Worm (Caenorhabditis elegans) whole organism, L3 larva: ENCODE data around the gene F35H8.2.
A peak's percentile ranks its signal among the peaks of the same experiment; 100 is the strongest.

Experiments
- R02D3.7 ChIP-seq: fragments of 150-350 bp; optimal IDR thresholded peaks from 2 replicates; lab custom pipeline; 2014; ENCODE audit warnings: missing biosample characterization, missing genetic modification characterization
- ZK546.5 ChIP-seq: sonication (generic microtip); optimal IDR thresholded peaks from 2 replicates; lab custom pipeline; 2017; ENCODE audit warnings: missing biosample characterization, missing genetic modification characterization
- aly-2 ChIP-seq: fragments of 150-350 bp; optimal IDR thresholded peaks from 2 replicates; lab custom pipeline; 2014; ENCODE audit warnings: missing biosample characterization, missing genetic modification characterization
- ama-1 ChIP-seq: fragments of 150-350 bp; optimal IDR thresholded peaks from 2 replicates; lab custom pipeline; 2018
- ceh-16 ChIP-seq: sonication (generic microtip); optimal IDR thresholded peaks from 2 replicates; lab custom pipeline; 2017; ENCODE audit warnings: missing biosample characterization, missing genetic modification characterization
- ceh-28 ChIP-seq: fragments of 150-350 bp; optimal IDR thresholded peaks from 2 replicates; lab custom pipeline; 2014; ENCODE audit warnings: missing biosample characterization, missing genetic modification reagents, missing genetic modification characterization
- ceh-82 ChIP-seq: fragments of 150-350 bp; optimal IDR thresholded peaks from 2 replicates; lab custom pipeline; 2014; ENCODE audit warnings: missing biosample characterization, missing genetic modification characterization
- ceh-9 ChIP-seq: sonication (generic microtip); optimal IDR thresholded peaks from 2 replicates; lab custom pipeline; 2018; ENCODE audit warnings: missing biosample characterization, missing genetic modification characterization
- daf-12 ChIP-seq: fragments of 150-350 bp; optimal IDR thresholded peaks from 2 replicates; lab custom pipeline; 2014; ENCODE audit warnings: missing biosample characterization, missing genetic modification reagents, missing genetic modification characterization
- elt-1 ChIP-seq: fragments of 150-350 bp; optimal IDR thresholded peaks from 2 replicates; lab custom pipeline; 2014; ENCODE audit warnings: missing biosample characterization, missing genetic modification characterization
- elt-2 ChIP-seq: sonication (generic microtip); optimal IDR thresholded peaks from 2 replicates; lab custom pipeline; 2016; ENCODE audit warnings: missing genetic modification reagents, mild to moderate bottlenecking, missing genetic modification characterization, missing compliant biosample characterization
- elt-3 ChIP-seq, 3 experiments: fragments of 150-350 bp in 1 of 3; sonication (generic microtip) in 2 of 3; optimal IDR thresholded peaks; 2 replicates in 2 of 3; 4 replicates in 1 of 3; lab custom pipeline; 2014 to 2017; ENCODE audit warnings: missing biosample characterization in 3 of 3, missing genetic modification characterization in 3 of 3
- eor-1 ChIP-seq, 2 experiments: fragments of 150-350 bp; optimal IDR thresholded peaks; 2 replicates each; lab custom pipeline; 2014 to 2018; ENCODE audit warnings: missing biosample characterization in 2 of 2, missing genetic modification characterization in 2 of 2
- fkh-10 ChIP-seq: sonication (generic microtip); optimal IDR thresholded peaks from 2 replicates; lab custom pipeline; 2017; ENCODE audit warnings: missing biosample characterization, missing genetic modification reagents, missing genetic modification characterization
- fkh-2 ChIP-seq: fragments of 150-350 bp; optimal IDR thresholded peaks from 2 replicates; lab custom pipeline; 2014; ENCODE audit warnings: missing biosample characterization, missing genetic modification reagents, missing genetic modification characterization
- fos-1 ChIP-seq: fragments of 150-350 bp; optimal IDR thresholded peaks from 2 replicates; lab custom pipeline; 2014; ENCODE audit warnings: missing biosample characterization, missing genetic modification characterization
- hmg-11 ChIP-seq: sonication (generic microtip); optimal IDR thresholded peaks from 2 replicates; lab custom pipeline; 2016; ENCODE audit warnings: missing genetic modification characterization, missing compliant biosample characterization
- jun-1 ChIP-seq: fragments of 150-350 bp; optimal IDR thresholded peaks from 2 replicates; lab custom pipeline; 2014; ENCODE audit warnings: missing biosample characterization, missing genetic modification reagents, missing genetic modification characterization
- lin-15B ChIP-seq: fragments of 150-350 bp; optimal IDR thresholded peaks from 2 replicates; lab custom pipeline; 2014; ENCODE audit warnings: missing biosample characterization, missing genetic modification characterization
- lin-39 ChIP-seq: fragments of 150-350 bp; optimal IDR thresholded peaks from 2 replicates; lab custom pipeline; 2018; ENCODE audit warnings: missing biosample characterization, missing genetic modification reagents, missing genetic modification characterization
- lsy-12 ChIP-seq: sonication (generic microtip); optimal IDR thresholded peaks from 2 replicates; lab custom pipeline; 2016; ENCODE audit warnings: mild to moderate bottlenecking, missing genetic modification characterization, missing compliant biosample characterization
- mdl-1 ChIP-seq: fragments of 150-350 bp; optimal IDR thresholded peaks from 2 replicates; lab custom pipeline; 2014; ENCODE audit warnings: missing biosample characterization, missing genetic modification characterization
- mml-1 ChIP-seq: fragments of 150-350 bp; sonication (generic microtip); optimal IDR thresholded peaks from 3 replicates; lab custom pipeline; 2014; ENCODE audit warnings: missing biosample characterization, missing genetic modification characterization
- nfya-1 ChIP-seq: sonication (generic microtip); optimal IDR thresholded peaks from 2 replicates; lab custom pipeline; 2017; ENCODE audit warnings: missing genetic modification characterization, mild to moderate bottlenecking, missing compliant biosample characterization, antibody characterized with exemption, moderate library complexity; ENCODE audit not compliant: insufficient read depth
- nhr-237 ChIP-seq: fragments of 150-350 bp; optimal IDR thresholded peaks from 2 replicates; lab custom pipeline; 2014; ENCODE audit warnings: missing biosample characterization, missing genetic modification characterization
- nhr-76 ChIP-seq: fragments of 150-350 bp; sonication (generic microtip); optimal IDR thresholded peaks from 5 replicates; lab custom pipeline; 2014; ENCODE audit warnings: missing biosample characterization, missing genetic modification characterization
- nhr-77 ChIP-seq: fragments of 150-350 bp; optimal IDR thresholded peaks from 2 replicates; lab custom pipeline; 2014; ENCODE audit warnings: missing biosample characterization, missing genetic modification characterization
- pha-4 ChIP-seq: fragments of 150-350 bp; optimal IDR thresholded peaks from 2 replicates; lab custom pipeline; 2014; ENCODE audit warnings: missing biosample characterization, missing genetic modification reagents, missing genetic modification characterization
- sea-2 ChIP-seq: fragments of 150-350 bp; sonication (generic microtip); optimal IDR thresholded peaks from 4 replicates; lab custom pipeline; 2014; ENCODE audit warnings: missing biosample characterization, missing genetic modification reagents, missing genetic modification characterization
- skn-1 ChIP-seq: fragments of 150-350 bp; optimal IDR thresholded peaks from 2 replicates; lab custom pipeline; 2014; ENCODE audit warnings: missing biosample characterization, missing genetic modification characterization
- tbx-2 ChIP-seq: sonication (generic microtip); optimal IDR thresholded peaks from 2 replicates; lab custom pipeline; 2016; ENCODE audit warnings: mild to moderate bottlenecking, missing genetic modification characterization, missing compliant biosample characterization
- unc-39 ChIP-seq: sonication (generic microtip); optimal IDR thresholded peaks from 4 replicates; lab custom pipeline; 2017; ENCODE audit warnings: missing biosample characterization, missing genetic modification characterization
- unc-62 ChIP-seq: fragments of 150-350 bp; sonication (generic microtip); optimal IDR thresholded peaks from 4 replicates; lab custom pipeline; 2014; ENCODE audit warnings: missing biosample characterization, missing genetic modification reagents, missing genetic modification characterization
- zag-1 ChIP-seq: fragments of 150-350 bp; optimal IDR thresholded peaks from 2 replicates; lab custom pipeline; 2014; ENCODE audit warnings: missing biosample characterization, missing genetic modification characterization
- ztf-11 ChIP-seq: fragments of 150-350 bp; optimal IDR thresholded peaks from 2 replicates; lab custom pipeline; 2014; ENCODE audit warnings: missing biosample characterization, missing genetic modification characterization
- ztf-4 ChIP-seq: fragments of 150-350 bp; optimal IDR thresholded peaks from 2 replicates; lab custom pipeline; 2014; ENCODE audit warnings: missing biosample characterization, missing genetic modification characterization

Gene F35H8.2

DNA sequence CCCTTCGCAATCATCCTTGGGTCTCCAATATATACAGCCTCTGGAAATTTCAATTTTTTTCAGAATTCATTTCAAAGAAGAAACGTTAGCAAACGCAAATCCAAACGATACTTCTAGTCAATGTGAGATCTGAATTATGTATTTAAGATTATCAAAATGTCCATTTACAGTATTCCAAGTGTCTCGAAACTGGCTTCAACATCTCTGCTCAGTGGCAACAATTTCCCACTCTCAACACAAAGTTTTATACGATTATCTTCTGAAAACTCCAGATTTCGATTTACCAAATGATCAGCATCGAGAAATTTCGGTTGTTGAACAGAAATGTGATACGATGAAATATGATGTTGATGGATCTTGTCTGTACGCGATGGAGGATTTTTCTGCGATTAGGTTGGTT, 1.3 kb downstream of the F35H8.2 start:
- no peak for TF ChIP-seq ceh-28 (tag; lab: Kevin White, UChicago)
- no peak for TF ChIP-seq fkh-2 (tag; lab: Kevin White, UChicago)
- TF ChIP-seq fos-1 (tag; lab: Kevin White, UChicago), result no peak
- no peak for TF ChIP-seq elt-3 (tag; optimal IDR thresholded peaks at IDR 0.05; lab: Kevin White, UChicago)
- no peak for TF ChIP-seq zag-1
- no peak for TF ChIP-seq daf-12 (tag; lab: Kevin White, UChicago)
- no peak for TF ChIP-seq mdl-1 (tag; lab: Kevin White, UChicago)
- TF ChIP-seq ceh-82 (tag; lab: Kevin White, UChicago), result no peak
- no peak for TF ChIP-seq ztf-11 (tag; lab: Kevin White, UChicago)
- TF ChIP-seq lsy-12 (tag; lab: Kevin White, UChicago), result no peak
- TF ChIP-seq skn-1 (tag; lab: Kevin White, UChicago), result no peak
- no peak for TF ChIP-seq lin-39 (tag; lab: Kevin White, UChicago)
- TF ChIP-seq mml-1 (tag; lab: Kevin White, UChicago), result no peak
- no peak for TF ChIP-seq nhr-237
- TF ChIP-seq hmg-11 (tag; lab: Kevin White, UChicago), result no peak
- TF ChIP-seq, all 47 proteins: peak for 0

DNA sequence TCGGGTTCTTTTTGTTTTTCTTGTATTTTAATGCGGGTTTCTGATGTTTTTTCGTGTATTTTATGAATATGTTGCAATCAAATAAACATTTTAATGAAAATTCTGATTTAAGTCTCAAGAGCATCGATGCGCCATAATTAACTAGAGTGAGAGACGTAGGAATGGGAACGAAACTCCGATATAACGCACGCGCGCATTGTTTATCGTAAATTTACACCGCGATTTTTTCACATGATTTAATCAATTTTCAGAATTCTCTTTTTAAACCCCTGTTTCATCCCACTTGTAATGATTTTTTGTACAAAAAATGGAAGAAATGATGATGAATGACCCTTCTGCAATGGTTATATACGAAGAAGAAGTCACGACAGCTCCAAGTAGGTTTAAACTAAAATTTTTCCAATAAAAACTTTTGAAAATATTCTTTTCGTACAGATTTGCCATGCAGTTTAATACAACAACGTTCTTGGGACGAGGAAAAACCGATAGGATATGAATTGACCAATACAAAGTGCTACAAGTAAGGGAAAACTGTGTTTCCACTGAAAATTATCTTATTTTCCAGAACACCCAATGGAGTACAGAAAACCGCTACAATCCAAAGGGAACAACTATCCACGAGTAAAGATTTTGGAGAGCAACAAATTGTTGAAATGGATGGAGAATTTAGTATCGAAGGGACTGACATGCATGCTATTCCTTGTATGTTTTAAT, 2.3 kb downstream of the F35H8.2 start, which contains the start of gene zfp-2:
TSS of gene zfp-2 (plus strand) at position 214 of the 714 bp plus-strand sequence.
- no peak for TF ChIP-seq lsy-12 (tag; lab: Kevin White, UChicago)
- TF ChIP-seq sea-2 (GFP tag; lab: Kevin White, UChicago), result no peak
- TF ChIP-seq R02D3.7 (tag; lab: Kevin White, UChicago), result peak; percentile 75
- no peak for TF ChIP-seq lin-39 (tag; lab: Kevin White, UChicago)
- no peak for TF ChIP-seq daf-12 (tag; lab: Kevin White, UChicago)
- TF ChIP-seq pha-4 (tag; lab: Kevin White, UChicago), result no peak
- peak; percentile 74 for TF ChIP-seq hmg-11 (tag; lab: Kevin White, UChicago)
- TF ChIP-seq elt-1 (tag; lab: Kevin White, UChicago), result no peak
- TF ChIP-seq ama-1, result no peak
- no peak for TF ChIP-seq fkh-10
- TF ChIP-seq nfya-1 (tag; lab: Kevin White, UChicago), result peak; percentile 43
- TF ChIP-seq lin-15B (tag; lab: Kevin White, UChicago), result peak; percentile 27
- TF ChIP-seq tbx-2 (tag; lab: Kevin White, UChicago), result no peak

DNA sequence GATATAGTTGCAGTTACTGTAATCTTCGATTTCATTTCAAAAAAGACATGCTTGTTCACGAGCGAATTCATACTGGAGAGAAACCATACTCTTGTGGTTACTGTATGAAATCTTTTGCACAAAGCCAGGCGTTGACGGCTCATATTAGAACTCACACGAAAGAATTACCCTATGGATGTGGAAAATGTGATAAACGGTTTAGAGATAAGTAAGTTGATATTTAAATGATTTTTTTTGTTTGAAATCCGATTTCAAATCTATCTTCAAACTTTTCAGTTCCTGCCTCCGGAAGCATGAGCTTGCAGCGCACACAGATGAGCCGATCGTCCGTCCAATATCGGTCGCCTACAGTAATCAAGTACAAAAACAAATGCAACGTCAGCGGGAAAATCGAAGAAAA, 3.6 kb downstream of the F35H8.2 start:
- no peak for TF ChIP-seq lsy-12 (tag; lab: Kevin White, UChicago)
- TF ChIP-seq nhr-237, result no peak
- no peak for TF ChIP-seq nhr-77 (tag; lab: Kevin White, UChicago)
- TF ChIP-seq lin-39 (tag; lab: Kevin White, UChicago), result no peak
- TF ChIP-seq unc-39, result no peak
- TF ChIP-seq elt-2, result no peak
- no peak for TF ChIP-seq fkh-10
- TF ChIP-seq nhr-76, result no peak
- TF ChIP-seq eor-1 (tag; optimal IDR thresholded peaks at IDR 0.05; lab: Kevin White, UChicago), result no peak
- no peak for TF ChIP-seq ceh-16 (tag; lab: Kevin White, UChicago)
- TF ChIP-seq tbx-2 (tag; lab: Kevin White, UChicago), result no peak
- no peak for TF ChIP-seq unc-62 (GFP tag; lab: Kevin White, UChicago)
- TF ChIP-seq ZK546.5 (tag; lab: Kevin White, UChicago), result no peak
- no peak for TF ChIP-seq daf-12 (tag; lab: Kevin White, UChicago)
- no peak for TF ChIP-seq jun-1 (tag; lab: Kevin White, UChicago)
- no peak for TF ChIP-seq pha-4 (tag; lab: Kevin White, UChicago)
- no peak for TF ChIP-seq fkh-2 (tag; lab: Kevin White, UChicago)
- no peak for TF ChIP-seq ceh-28 (tag; lab: Kevin White, UChicago)
- TF ChIP-seq ztf-11 (tag; lab: Kevin White, UChicago), result no peak
- TF ChIP-seq mml-1 (tag; lab: Kevin White, UChicago), result no peak

DNA sequence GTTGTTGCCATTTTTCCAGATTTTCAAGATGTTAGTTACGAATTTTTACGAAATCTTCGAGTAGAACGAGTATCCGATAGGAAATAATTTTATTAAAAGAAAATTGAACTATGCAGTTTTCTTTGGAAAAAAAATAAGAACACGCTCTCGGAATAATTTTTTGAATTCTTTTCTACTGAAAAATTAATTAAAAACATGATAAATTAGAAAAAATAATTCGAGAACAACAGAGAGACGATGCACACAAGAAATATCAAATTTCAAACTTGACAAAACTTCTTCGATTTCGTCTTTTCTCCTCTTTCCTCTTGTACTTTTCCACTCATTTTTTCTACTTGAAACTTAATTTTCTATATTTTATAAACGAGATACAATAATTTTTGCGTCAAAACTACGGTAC, 4.6 kb downstream of the F35H8.2 start, which contains the start of gene F35H8.4:
TSS of gene F35H8.4 (minus strand) at position 101 of the 400 bp plus-strand sequence.
- TF ChIP-seq ceh-9 (no peak), ztf-4 (tag; lab: Kevin White, UChicago) (no peak), ama-1 (no peak), fkh-2 (tag; lab: Kevin White, UChicago) (no peak), aly-2 (no peak), skn-1 (tag; lab: Kevin White, UChicago) (no peak), hmg-11 (tag; lab: Kevin White, UChicago) (no peak)
